Worm (Caenorhabditis elegans): ENCODE results near the gene sru-31.

sru-31 gene

ce11 chrV:9816390-9816789 lies at the start of gene sru-31:
sru-31 (plus strand) TSS chrV:9816690.
- TF ChIP-seq dpff-1 (tag; optimal IDR thresholded peaks at IDR 0.05) (no peak), dpl-1 (GFP tag; optimal IDR thresholded peaks at IDR 0.05) (no peak), K12H6.12 (tag; optimal IDR thresholded peaks at IDR 0.05) (no peak), ccch-3 (GFP tag; optimal IDR thresholded peaks at IDR 0.05) (no peak)

- TF ChIP-seq atf-7 (tag; optimal IDR thresholded peaks at IDR 0.05) (no peak), mcd-1 (GFP tag; IDR thresholded peaks at IDR 0.05) (no peak), ets-4 (GFP tag; optimal IDR thresholded peaks at IDR 0.05) (no peak), sdz-38 (tag; optimal IDR thresholded peaks at IDR 0.05) (no peak), attf-3 (GFP tag; conservative IDR thresholded peaks at IDR 0.05) (no peak), dpff-1 (tag; optimal IDR thresholded peaks at IDR 0.05) (no peak), F22D6.2 (tag; optimal IDR thresholded peaks at IDR 0.05) (no peak), him-1 (tag; optimal IDR thresholded peaks at IDR 0.05) (no peak), aptf-3 (GFP tag; IDR thresholded peaks at IDR 0.05) (no peak), ztf-6 (GFP tag; IDR thresholded peaks at IDR 0.05) (no peak), ztf-22 (GFP tag; optimal IDR thresholded peaks at IDR 0.05) (no peak)
These were observed 48.5 kb upstream of the sru-31 start for ce11 chrV:9767941-9768340.

ce11 chrV:9768828-9769778 lies 47.4 kb upstream of the sru-31 start, which contains the start of gene unc-42:
unc-42 (minus strand) TSS chrV:9769391.
- TF ChIP-seq B0035.1 (tag; optimal IDR thresholded peaks at IDR 0.05) = no peak
- TF ChIP-seq T26A5.8 (tag; optimal IDR thresholded peaks at IDR 0.05) = no peak
- no peak for TF ChIP-seq F39B2.1 (GFP tag; IDR thresholded peaks at IDR 0.05)
- TF ChIP-seq lsl-1 (GFP tag; optimal IDR thresholded peaks at IDR 0.05) = no peak
- no peak for TF ChIP-seq ceh-27 (GFP tag; optimal IDR thresholded peaks at IDR 0.05)
- TF ChIP-seq F22D6.2 (tag; optimal IDR thresholded peaks at IDR 0.05) = no peak
- TF ChIP-seq hsf-1 (GFP tag; IDR thresholded peaks at IDR 0.05) = no peak
- TF ChIP-seq hlh-12 (tag; optimal IDR thresholded peaks at IDR 0.05) = no peak
- no peak for TF ChIP-seq sptf-2 (GFP tag; optimal IDR thresholded peaks at IDR 0.05)
- no peak for TF ChIP-seq lin-26 (GFP tag; IDR thresholded peaks at IDR 0.05)
- no peak for TF ChIP-seq ztf-3 (GFP tag; optimal IDR thresholded peaks at IDR 0.05)
- peak; percentile 81 for TF ChIP-seq egrh-3 (GFP tag; IDR thresholded peaks at IDR 0.05)
- TF ChIP-seq mxl-1 (tag; optimal IDR thresholded peaks at IDR 0.05) = no peak
- no peak for TF ChIP-seq T07F8.4 (tag; optimal IDR thresholded peaks at IDR 0.05)
- no peak for TF ChIP-seq D2030.7 (GFP tag; IDR thresholded peaks at IDR 0.05)
- no peak for TF ChIP-seq attf-6 (GFP tag; IDR thresholded peaks at IDR 0.05)
- peak; percentile 98 for TF ChIP-seq zfh-2 (GFP tag; conservative IDR thresholded peaks at IDR 0.05)
- no peak for TF ChIP-seq F33H1.4 (GFP tag; IDR thresholded peaks at IDR 0.05)
- 0 out of 2 replicates have a peak, but pooled peaks have one; percentile 12 for TF ChIP-seq Y95B8A.8 (GFP tag; IDR thresholded peaks at IDR 0.05)
- TF ChIP-seq sea-2 (GFP tag; IDR thresholded peaks at IDR 0.05) = 0 out of 2 replicates have a peak, but pooled peaks have one; percentile 38
- TF ChIP-seq bed-1 (GFP tag; IDR thresholded peaks at IDR 0.05) = no peak
- TF ChIP-seq repo-1 (tag; optimal IDR thresholded peaks at IDR 0.05) = no peak
- no peak for TF ChIP-seq B0019.2 (GFP tag; conservative IDR thresholded peaks at IDR 0.05)
- TF ChIP-seq ccch-3 (GFP tag; optimal IDR thresholded peaks at IDR 0.05) = no peak
- TF ChIP-seq hmg-1.2 (GFP tag; IDR thresholded peaks at IDR 0.05) = no peak
- no peak for TF ChIP-seq athp-1 (tag; optimal IDR thresholded peaks at IDR 0.05)
- TF ChIP-seq dox-1 (GFP tag; IDR thresholded peaks at IDR 0.05) = no peak
- no peak for TF ChIP-seq F49E8.2 (tag; optimal IDR thresholded peaks at IDR 0.05; ENCODE audit: insufficient read depth)
- TF ChIP-seq tlf-1 (GFP tag; optimal IDR thresholded peaks at IDR 0.05) = no peak
- peak; percentile 17 for TF ChIP-seq somi-1 (GFP tag; optimal IDR thresholded peaks at IDR 0.05)

Data from whole organism, young adult.